Worm (Caenorhabditis elegans) whole organism, L2 larva: ENCODE measurements around the gene exc-6.

Source experiments
- C34F6.9 ChIP-seq: fragments of 150-350 bp; optimal IDR thresholded peaks from 2 replicates; lab custom pipeline; 2014; ENCODE audit warnings: missing biosample characterization, missing genetic modification characterization
- F13H6.1 ChIP-seq: sonication (generic microtip); optimal IDR thresholded peaks from 2 replicates; lab custom pipeline; 2016; ENCODE audit warnings: missing genetic modification characterization, missing compliant biosample characterization
- R02D3.7 ChIP-seq: fragments of 150-350 bp; optimal IDR thresholded peaks from 2 replicates; lab custom pipeline; 2014; ENCODE audit warnings: missing biosample characterization, missing genetic modification characterization
- alr-1 ChIP-seq: fragments of 150-350 bp; optimal IDR thresholded peaks from 2 replicates; lab custom pipeline; 2014; ENCODE audit warnings: missing biosample characterization, missing genetic modification characterization
- ama-1 ChIP-seq: fragments of 150-350 bp; optimal IDR thresholded peaks from 2 replicates; lab custom pipeline; 2018; ENCODE audit warnings: inconsistent platforms
- ceh-16 ChIP-seq: fragments of 150-350 bp; optimal IDR thresholded peaks from 2 replicates; lab custom pipeline; 2014; ENCODE audit warnings: missing biosample characterization, missing genetic modification characterization
- crh-2 ChIP-seq: sonication (generic microtip); optimal IDR thresholded peaks from 2 replicates; lab custom pipeline; 2017; ENCODE audit warnings: missing biosample characterization, missing genetic modification characterization
- dmd-4 ChIP-seq: sonication (generic microtip); optimal IDR thresholded peaks from 2 replicates; lab custom pipeline; 2017; ENCODE audit warnings: missing biosample characterization, missing genetic modification characterization
- elt-1 ChIP-seq: fragments of 150-350 bp; optimal IDR thresholded peaks from 2 replicates; lab custom pipeline; 2014; ENCODE audit warnings: missing biosample characterization, missing genetic modification characterization
- elt-3 ChIP-seq: sonication (generic microtip); optimal IDR thresholded peaks from 2 replicates; lab custom pipeline; 2017; ENCODE audit warnings: missing biosample characterization, missing genetic modification characterization
- fos-1 ChIP-seq: fragments of 150-350 bp; optimal IDR thresholded peaks from 2 replicates; lab custom pipeline; 2014; ENCODE audit warnings: missing biosample characterization, missing genetic modification characterization
- lin-11 ChIP-seq: fragments of 150-350 bp; sonication (generic microtip); optimal IDR thresholded peaks from 2 replicates; lab custom pipeline; 2014; ENCODE audit warnings: missing biosample characterization, missing genetic modification characterization, inconsistent platforms, mixed read lengths
- lin-13 ChIP-seq: fragments of 150-350 bp; optimal IDR thresholded peaks from 2 replicates; lab custom pipeline; 2014; ENCODE audit warnings: missing biosample characterization, missing genetic modification reagents, missing genetic modification characterization
- lin-39 ChIP-seq: fragments of 150-350 bp; optimal IDR thresholded peaks from 2 replicates; lab custom pipeline; 2014; ENCODE audit warnings: missing biosample characterization, missing genetic modification reagents, missing genetic modification characterization
- mab-5 ChIP-seq: fragments of 150-350 bp; optimal IDR thresholded peaks from 2 replicates; lab custom pipeline; 2014; ENCODE audit warnings: missing biosample characterization, missing genetic modification characterization
- mbf-1 ChIP-seq: sonication (generic microtip); optimal IDR thresholded peaks from 2 replicates; lab custom pipeline; 2017; ENCODE audit warnings: missing biosample characterization, missing genetic modification characterization
- mdl-1 ChIP-seq, 2 experiments: fragments of 150-350 bp in 1 of 2; sonication (generic microtip) in 1 of 2; optimal IDR thresholded peaks; 2 replicates each; lab custom pipeline; 2017; ENCODE audit warnings: missing biosample characterization in 2 of 2, missing genetic modification characterization in 2 of 2
- nhr-12 ChIP-seq: fragments of 150-350 bp; optimal IDR thresholded peaks from 2 replicates; lab custom pipeline; 2014; ENCODE audit warnings: missing biosample characterization, missing genetic modification characterization
- nhr-129 ChIP-seq: fragments of 150-350 bp; optimal IDR thresholded peaks from 2 replicates; lab custom pipeline; 2014; ENCODE audit warnings: missing biosample characterization, missing genetic modification characterization
- nhr-21 ChIP-seq: fragments of 150-350 bp; optimal IDR thresholded peaks from 2 replicates; lab custom pipeline; 2014; ENCODE audit warnings: missing biosample characterization, missing genetic modification characterization
- nhr-237 ChIP-seq: fragments of 150-350 bp; optimal IDR thresholded peaks from 2 replicates; lab custom pipeline; 2014; ENCODE audit warnings: missing biosample characterization, missing genetic modification characterization
- nhr-77 ChIP-seq: fragments of 150-350 bp; optimal IDR thresholded peaks from 2 replicates; lab custom pipeline; 2014; ENCODE audit warnings: missing biosample characterization, missing genetic modification characterization
- peb-1 ChIP-seq: fragments of 150-350 bp; optimal IDR thresholded peaks from 2 replicates; lab custom pipeline; 2014; ENCODE audit warnings: missing biosample characterization, missing genetic modification characterization
- sem-4 ChIP-seq: fragments of 150-350 bp; optimal IDR thresholded peaks from 2 replicates; lab custom pipeline; 2014; ENCODE audit warnings: missing biosample characterization, missing genetic modification reagents, missing genetic modification characterization
- skn-1 ChIP-seq: sonication (generic microtip); optimal IDR thresholded peaks from 2 replicates; lab custom pipeline; 2017; ENCODE audit warnings: missing biosample characterization, missing genetic modification characterization
- sma-3 ChIP-seq: sonication (generic microtip); optimal IDR thresholded peaks from 2 replicates; lab custom pipeline; 2016; ENCODE audit warnings: missing genetic modification reagents, missing genetic modification characterization, missing compliant biosample characterization
- snpc-4 ChIP-seq: fragments of 150-350 bp; optimal IDR thresholded peaks from 2 replicates; lab custom pipeline; 2014; ENCODE audit warnings: missing biosample characterization, missing genetic modification characterization
- unc-55 ChIP-seq: fragments of 150-350 bp; sonication (generic microtip); optimal IDR thresholded peaks from 3 replicates; lab custom pipeline; 2014; ENCODE audit warnings: missing biosample characterization, missing genetic modification reagents, missing genetic modification characterization
- ztf-11 ChIP-seq: sonication (generic microtip); optimal IDR thresholded peaks from 2 replicates; lab custom pipeline; 2017; ENCODE audit warnings: missing biosample characterization, missing genetic modification characterization
- ztf-4 ChIP-seq: fragments of 150-350 bp; optimal IDR thresholded peaks from 2 replicates; lab custom pipeline; 2014; ENCODE audit warnings: missing biosample characterization, missing genetic modification characterization

exc-6 gene

DNA sequence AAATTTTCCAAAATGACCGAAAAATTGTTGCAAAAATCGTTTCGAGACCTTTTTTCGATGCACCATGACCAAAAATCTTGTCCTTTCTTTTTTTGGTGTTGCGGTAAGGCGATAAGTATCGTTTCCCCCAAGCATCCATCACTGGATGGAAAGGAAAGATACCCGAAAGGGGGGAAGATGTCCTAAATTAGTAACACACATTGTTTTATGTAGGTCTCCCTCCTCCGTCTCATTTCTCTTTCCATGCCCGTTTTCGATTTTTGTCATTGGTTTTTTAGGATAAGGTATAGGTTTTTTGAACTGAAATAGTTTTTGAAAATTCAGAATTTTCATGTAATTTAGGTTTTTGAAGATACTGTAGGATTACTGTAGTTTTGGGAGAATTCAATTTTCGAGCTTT is 46.5 kb downstream of the exc-6 start:
- no peak for TF ChIP-seq elt-1 (tag; lab: Kevin White, UChicago)
- no peak for TF ChIP-seq skn-1 (tag; lab: Kevin White, UChicago)
- no peak for TF ChIP-seq nhr-237 (tag; lab: Kevin White, UChicago)
- no peak for TF ChIP-seq crh-2 (tag; lab: Kevin White, UChicago)
- no peak for TF ChIP-seq nhr-21
- no peak for TF ChIP-seq lin-11 (tag; lab: Kevin White, UChicago)
- no peak for TF ChIP-seq R02D3.7 (tag; lab: Kevin White, UChicago)
- no peak for TF ChIP-seq mbf-1
- no peak for TF ChIP-seq lin-13 (GFP tag; lab: Kevin White, UChicago)
- TF ChIP-seq nhr-77 (tag; lab: Kevin White, UChicago): no peak
- TF ChIP-seq mdl-1 (tag; optimal IDR thresholded peaks at IDR 0.05; lab: Kevin White, UChicago): no peak
- no peak for TF ChIP-seq sma-3 (GFP tag; lab: Kevin White, UChicago)
- TF ChIP-seq C34F6.9 (tag; lab: Kevin White, UChicago): no peak
- TF ChIP-seq ztf-4 (tag; lab: Kevin White, UChicago): no peak
- no peak for TF ChIP-seq unc-55

DNA sequence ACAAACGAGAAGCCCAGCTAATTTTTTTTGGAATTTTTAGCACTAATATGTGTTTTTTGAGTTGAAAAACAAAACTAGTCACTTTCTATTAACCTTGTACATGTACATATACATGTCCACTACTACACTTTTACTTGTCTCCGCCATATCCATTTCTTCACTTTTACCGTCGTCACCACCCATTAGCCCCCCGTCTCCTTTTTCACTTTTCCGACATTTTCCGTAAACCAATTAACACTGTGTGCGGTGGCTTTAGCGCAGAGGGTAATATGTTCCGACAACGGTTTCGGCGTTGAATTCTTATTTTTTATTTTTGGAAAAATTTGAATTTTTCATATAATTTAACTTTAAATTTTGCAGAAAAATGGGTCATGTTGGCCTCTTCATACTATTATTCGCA is 48.7 kb downstream of the exc-6 start, which contains the start of gene cdh-12:
TSS of gene cdh-12 (plus strand) at position 365 of the 400 bp plus-strand sequence.
- TF ChIP-seq elt-3 (tag; lab: Kevin White, UChicago) (no peak), elt-1 (tag; lab: Kevin White, UChicago) (no peak), sem-4 (tag; lab: Kevin White, UChicago) (no peak), ztf-4 (tag; lab: Kevin White, UChicago) (no peak), fos-1 (no peak), dmd-4 (no peak), ztf-11 (tag; lab: Kevin White, UChicago) (no peak), sma-3 (GFP tag; lab: Kevin White, UChicago) (no peak), alr-1 (tag; lab: Kevin White, UChicago) (no peak), snpc-4 (tag; lab: Kevin White, UChicago) (no peak), nhr-12 (tag; lab: Kevin White, UChicago) (no peak), peb-1 (tag; lab: Kevin White, UChicago) (no peak), F13H6.1 (tag; lab: Kevin White, UChicago) (no peak), lin-39 (no peak), ama-1 (no peak), mdl-1 (tag; optimal IDR thresholded peaks at IDR 0.05; lab: Kevin White, UChicago) (no peak), mbf-1 (no peak), ceh-16 (tag; lab: Kevin White, UChicago) (no peak), mab-5 (tag; lab: Kevin White, UChicago) (no peak), nhr-129 (tag; lab: Kevin White, UChicago) (no peak)
